Worm (Caenorhabditis elegans): ENCODE data around the gene pdcd-2.
A peak's percentile ranks its signal among the peaks of the same experiment; 100 is the strongest.

The pdcd-2 gene

ce11 chrIII:4391319-4391718, 26.5 kb downstream of the pdcd-2 start:
- TF ChIP-seq nhr-28 (tag; optimal IDR thresholded peaks at IDR 0.05) (no peak), elt-3 (tag; optimal IDR thresholded peaks at IDR 0.05) (no peak), blmp-1 (tag; optimal IDR thresholded peaks at IDR 0.05) (peak; percentile 88)

ce11 chrIII:4390421-4390820, 27.4 kb downstream of the pdcd-2 start:
- TF ChIP-seq blmp-1 (tag; optimal IDR thresholded peaks at IDR 0.05) (peak; percentile 61), mdl-1 (tag; optimal IDR thresholded peaks at IDR 0.05) (no peak), Y116A8C.19 (tag; optimal IDR thresholded peaks at IDR 0.05; ENCODE audit: borderline replicate concordance) (no peak), sptf-1 (tag; optimal IDR thresholded peaks at IDR 0.05) (no peak)

ce11 chrIII:4384487-4384886, 33.4 kb downstream of the pdcd-2 start, which contains the start of gene pals-28:
Gene pals-28, plus strand, starts transcription at chrIII:4384787.
- no peak for TF ChIP-seq nhr-28 (tag; optimal IDR thresholded peaks at IDR 0.05)
- no peak for TF ChIP-seq ceh-82 (tag; optimal IDR thresholded peaks at IDR 0.05)
- no peak for TF ChIP-seq ets-5 (GFP tag; IDR thresholded peaks at IDR 0.05)
- TF ChIP-seq pag-3 (tag; optimal IDR thresholded peaks at IDR 0.05; ENCODE audit: borderline replicate concordance, insufficient read depth) = no peak
- no peak for TF ChIP-seq nhr-237 (tag; optimal IDR thresholded peaks at IDR 0.05)
- no peak for TF ChIP-seq nhr-12 (tag; optimal IDR thresholded peaks at IDR 0.05)
- no peak for TF ChIP-seq Y116A8C.19 (tag; optimal IDR thresholded peaks at IDR 0.05; ENCODE audit: borderline replicate concordance)
- no peak for TF ChIP-seq mdl-1 (tag; optimal IDR thresholded peaks at IDR 0.05)
- no peak for TF ChIP-seq ztf-4 (tag; optimal IDR thresholded peaks at IDR 0.05)
- no peak for TF ChIP-seq unc-98 (GFP tag; IDR thresholded peaks at IDR 0.05)
- TF ChIP-seq lin-35 (GFP tag; optimal IDR thresholded peaks at IDR 0.05) = no peak
- TF ChIP-seq unc-62 (GFP tag; optimal IDR thresholded peaks at IDR 0.05) = no peak
- no peak for TF ChIP-seq elt-3 (tag; optimal IDR thresholded peaks at IDR 0.05)
- TF ChIP-seq lsy-2 (tag; optimal IDR thresholded peaks at IDR 0.05) = no peak

- no peak for TF ChIP-seq nhr-19 (GFP tag; conservative IDR thresholded peaks at IDR 0.05)
- TF ChIP-seq efl-1 (optimal IDR thresholded peaks at IDR 0.05) = no peak
- TF ChIP-seq efl-1 (GFP tag; optimal IDR thresholded peaks at IDR 0.05 in 1 of 2) = peak in 1 of 2 experiments; percentile 36
These were observed 35.7 kb downstream of the pdcd-2 start for ce11 chrIII:4382118-4382517.

ce11 chrIII:4381343-4381742, 36.5 kb downstream of the pdcd-2 start, which contains the start of gene pals-27:
Gene pals-27, plus strand, starts transcription at chrIII:4381643.
- no peak for TF ChIP-seq ceh-90 (tag; optimal IDR thresholded peaks at IDR 0.05)
- no peak for TF ChIP-seq lsy-2 (tag; optimal IDR thresholded peaks at IDR 0.05)
- no peak for TF ChIP-seq Y116A8C.19 (tag; optimal IDR thresholded peaks at IDR 0.05; ENCODE audit: borderline replicate concordance)
- no peak for TF ChIP-seq grh-1 (GFP tag; IDR thresholded peaks at IDR 0.05)
- no peak for TF ChIP-seq lin-35 (GFP tag; optimal IDR thresholded peaks at IDR 0.05)
- TF ChIP-seq C04F5.9 (tag; optimal IDR thresholded peaks at IDR 0.05) = no peak
- TF ChIP-seq nhr-90 (tag; optimal IDR thresholded peaks at IDR 0.05; ENCODE audit: poor library complexity) = no peak
- no peak for TF ChIP-seq nhr-237 (tag; optimal IDR thresholded peaks at IDR 0.05)
- TF ChIP-seq efl-3 (GFP tag; optimal IDR thresholded peaks at IDR 0.05) = no peak
- TF ChIP-seq aly-2 (tag; optimal IDR thresholded peaks at IDR 0.05) = no peak
- TF ChIP-seq vab-15 (tag; optimal IDR thresholded peaks at IDR 0.05) = no peak
- no peak for TF ChIP-seq skn-1 (tag; optimal IDR thresholded peaks at IDR 0.05)
- no peak for TF ChIP-seq jun-1 (tag; optimal IDR thresholded peaks at IDR 0.05)
- no peak for TF ChIP-seq nhr-85 (tag)
- TF ChIP-seq tlp-1 (tag; optimal IDR thresholded peaks at IDR 0.05) = no peak
- TF ChIP-seq aha-1 (tag; optimal IDR thresholded peaks at IDR 0.05) = no peak
- TF ChIP-seq nhr-71 (tag; optimal IDR thresholded peaks at IDR 0.05) = no peak

- TF ChIP-seq swsn-7 (tag; optimal IDR thresholded peaks at IDR 0.05) (peak; percentile 13), dpl-1 (GFP tag; optimal IDR thresholded peaks at IDR 0.05) (peak in 1 of 3 experiments; percentile 43), F16B12.6 (tag; optimal IDR thresholded peaks at IDR 0.05) (peak; percentile 78), nhr-19 (GFP tag; conservative IDR thresholded peaks at IDR 0.05) (peak; percentile 9; the same call in 1 of the 2 replicates), unc-30 (tag; optimal IDR thresholded peaks at IDR 0.05) (no peak), lin-35 (GFP tag; optimal IDR thresholded peaks at IDR 0.05) (peak in 1 of 2 experiments; percentile 48), aha-1 (tag; optimal IDR thresholded peaks at IDR 0.05) (no peak), efl-1 (optimal IDR thresholded peaks at IDR 0.05) (peak; percentile 51 to 53), efl-1 (GFP tag; optimal IDR thresholded peaks at IDR 0.05 in 1 of 2) (peak; percentile 52 to 90), fos-1 (tag; optimal IDR thresholded peaks at IDR 0.05) (no peak), lin-39 (tag; optimal IDR thresholded peaks at IDR 0.05) (no peak), pax-3 (tag; optimal IDR thresholded peaks at IDR 0.05) (no peak), mep-1 (tag; optimal IDR thresholded peaks at IDR 0.05) (peak; percentile 42), nhr-12 (tag; optimal IDR thresholded peaks at IDR 0.05) (no peak), lsy-2 (tag; optimal IDR thresholded peaks at IDR 0.05) (peak in 1 of 2 experiments; percentile 54), ceh-82 (tag; optimal IDR thresholded peaks at IDR 0.05) (peak in 1 of 3 experiments; percentile 43), rnt-1 (tag; optimal IDR thresholded peaks at IDR 0.05) (peak; percentile 42)
These were observed 37.0 kb downstream of the pdcd-2 start for ce11 chrIII:4380835-4381234.

All from whole organism, L1 larva.